Worm (Caenorhabditis elegans) whole organism, L2 larva: ENCODE data around the gene arrd-18.

Experiments
- F13H6.1 ChIP-seq: sonication (generic microtip); optimal IDR thresholded peaks from 2 replicates; lab custom pipeline; 2016; ENCODE audit warnings: missing genetic modification characterization, missing compliant biosample characterization
- R02D3.7 ChIP-seq: fragments of 150-350 bp; optimal IDR thresholded peaks from 2 replicates; lab custom pipeline; 2014; ENCODE audit warnings: missing biosample characterization, missing genetic modification characterization
- ceh-82 ChIP-seq: fragments of 150-350 bp; optimal IDR thresholded peaks from 2 replicates; lab custom pipeline; 2014; ENCODE audit warnings: missing biosample characterization, missing genetic modification characterization
- egl-27 ChIP-seq: sonication (generic microtip); optimal IDR thresholded peaks from 3 replicates; lab custom pipeline; 2017; ENCODE audit warnings: missing biosample characterization, missing genetic modification reagents, missing genetic modification characterization
- elt-1 ChIP-seq: fragments of 150-350 bp; optimal IDR thresholded peaks from 2 replicates; lab custom pipeline; 2014; ENCODE audit warnings: missing biosample characterization, missing genetic modification characterization
- nhr-12 ChIP-seq: fragments of 150-350 bp; optimal IDR thresholded peaks from 2 replicates; lab custom pipeline; 2014; ENCODE audit warnings: missing biosample characterization, missing genetic modification characterization
- nhr-25 ChIP-seq: fragments of 150-350 bp; sonication (generic microtip); optimal IDR thresholded peaks from 3 replicates; lab custom pipeline; 2014; ENCODE audit warnings: missing biosample characterization, missing genetic modification characterization
- skn-1 ChIP-seq: sonication (generic microtip); optimal IDR thresholded peaks from 2 replicates; lab custom pipeline; 2017; ENCODE audit warnings: missing biosample characterization, missing genetic modification characterization
- unc-62 ChIP-seq: fragments of 150-350 bp; optimal IDR thresholded peaks from 2 replicates; lab custom pipeline; 2014; ENCODE audit warnings: missing biosample characterization, missing genetic modification reagents, missing genetic modification characterization
- zag-1 ChIP-seq: fragments of 150-350 bp; optimal IDR thresholded peaks from 2 replicates; lab custom pipeline; 2014; ENCODE audit warnings: missing biosample characterization, missing genetic modification characterization
- ztf-1 ChIP-seq: fragments of 200-800 bp; sonication (Bioruptor generic); conservative IDR thresholded peaks from 2 replicates; pipeline ENCODE4 v1.3.6; 2022; ENCODE audit warnings: missing genetic modification characterization, missing compliant biosample characterization
- ztf-4 ChIP-seq: fragments of 150-350 bp; optimal IDR thresholded peaks from 2 replicates; lab custom pipeline; 2014; ENCODE audit warnings: missing biosample characterization, missing genetic modification characterization

ce11 chrV:3355544-3355943, 43.6 kb upstream of the arrd-18 start:
- TF ChIP-seq egl-27 (tag; lab: Kevin White, UChicago) = no peak
- no peak for TF ChIP-seq unc-62 (GFP tag; lab: Kevin White, UChicago)
- no peak for TF ChIP-seq ztf-1 (GFP tag; lab: Robert Waterston, UW)
- TF ChIP-seq nhr-12 = no peak
- peak; percentile 2 for TF ChIP-seq elt-1
- TF ChIP-seq ceh-82 = no peak
- TF ChIP-seq ztf-4 (tag; lab: Kevin White, UChicago) = no peak
- no peak for TF ChIP-seq F13H6.1 (tag; lab: Kevin White, UChicago)
- TF ChIP-seq nhr-25 (tag; lab: Kevin White, UChicago) = no peak
- no peak for TF ChIP-seq skn-1 (tag; lab: Kevin White, UChicago)
- no peak for TF ChIP-seq zag-1 (tag; lab: Kevin White, UChicago)
- TF ChIP-seq R02D3.7 (tag; lab: Kevin White, UChicago) = no peak
